Fruit fly (Drosophila melanogaster): ENCODE data around the gene Hsp26.

The Hsp26 gene

DNA sequence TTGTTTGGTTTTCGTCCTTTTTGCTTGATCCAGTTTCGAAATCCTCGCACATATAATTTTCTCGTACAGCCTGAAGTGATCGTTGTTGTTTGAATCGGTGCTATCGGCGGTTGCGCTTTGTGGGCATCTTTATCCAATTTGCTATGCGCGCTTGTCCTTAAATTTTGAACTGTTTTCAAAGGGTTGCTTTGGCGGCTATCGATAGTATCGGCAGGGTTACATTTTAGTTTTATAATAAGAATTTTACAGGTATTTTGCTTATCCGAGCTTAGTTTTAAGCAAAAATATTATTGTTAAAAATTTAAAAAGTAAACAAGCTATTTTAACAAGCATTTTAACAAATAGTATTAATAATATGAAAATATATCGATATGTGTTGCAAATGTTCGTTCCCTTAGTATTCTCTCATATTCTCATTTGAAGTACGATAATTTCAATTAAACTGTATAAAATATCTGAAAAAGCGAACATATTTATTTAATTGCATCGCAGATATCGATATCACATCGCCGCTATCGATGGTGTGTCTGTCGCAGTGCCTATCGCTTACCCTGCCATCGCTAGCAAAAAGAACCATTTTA lies 10.3 kb downstream of the Hsp26 start, which contains the start of the genes Klp67A and CG4452 (continued):
- no peak for TF ChIP-seq CG3065 (GFP tag; optimal IDR thresholded peaks at IDR 0.05)
- TF ChIP-seq fd3F (GFP tag; optimal IDR thresholded peaks at IDR 0.05), result peak; percentile 11
- no peak for TF ChIP-seq nau (GFP tag; optimal IDR thresholded peaks at IDR 0.05)
- TF ChIP-seq mirr (GFP tag; optimal IDR thresholded peaks at IDR 0.05), result no peak
- TF ChIP-seq CG5245 (GFP tag; optimal IDR thresholded peaks at IDR 0.05), result no peak
- TF ChIP-seq nerfin-2 (GFP tag; IDR thresholded peaks at IDR 0.05; ENCODE audit: partially characterized antibody), result peak; percentile 87
- TF ChIP-seq CG2202 (tag; optimal IDR thresholded peaks at IDR 0.05), result no peak
- no peak for TF ChIP-seq CG10959 (GFP tag; IDR thresholded peaks at IDR 0.05)
- TF ChIP-seq Dll (GFP tag; IDR thresholded peaks at IDR 0.05; ENCODE audit: partially characterized antibody), result peak; percentile 96
- no peak for TF ChIP-seq CG13624 (GFP tag; optimal IDR thresholded peaks at IDR 0.05)
- peak; percentile 59 for TF ChIP-seq Nf-YC (tag; optimal IDR thresholded peaks at IDR 0.05)
- peak; percentile 20 for TF ChIP-seq HmgZ (tag; optimal IDR thresholded peaks at IDR 0.05)
- peak; percentile 30; the same call in 1 of the 2 replicates for TF ChIP-seq CG4404 (GFP tag; IDR thresholded peaks at IDR 0.05)
- peak; percentile 98 for TF ChIP-seq BEAF-32 (GFP tag; optimal IDR thresholded peaks at IDR 0.05)
- peak; percentile 5 for TF ChIP-seq CG34376 (GFP tag; optimal IDR thresholded peaks at IDR 0.05)
- TF ChIP-seq CG8924 (tag; optimal IDR thresholded peaks at IDR 0.05), result peak; percentile 72
- TF ChIP-seq CG17361 (GFP tag; IDR thresholded peaks at IDR 0.05), result peak; percentile 78; the same call in 2 of the 3 replicates
- TF ChIP-seq CG31365 (tag; optimal IDR thresholded peaks at IDR 0.05), result no peak
- TF ChIP-seq ATbp (GFP tag; optimal IDR thresholded peaks at IDR 0.05), result no peak
- TF ChIP-seq CG10274 (GFP tag; optimal IDR thresholded peaks at IDR 0.05), result no peak
- TF ChIP-seq CG7745 (tag; optimal IDR thresholded peaks at IDR 0.05), result no peak
- TF ChIP-seq CG8089 (GFP tag; optimal IDR thresholded peaks at IDR 0.05), result no peak
- TF ChIP-seq CG11456 (GFP tag; IDR thresholded peaks at IDR 0.05), result 0 out of 3 replicates have a peak, but pooled peaks have one; percentile 4
- peak; percentile 16 for TF ChIP-seq CG11723 (GFP tag; optimal IDR thresholded peaks at IDR 0.05)
- no peak for TF ChIP-seq jumu (GFP tag; optimal IDR thresholded peaks at IDR 0.05)
- peak; percentile 16 for TF ChIP-seq Fer1 (GFP tag; optimal IDR thresholded peaks at IDR 0.05)
- TF ChIP-seq CG6272 (GFP tag; IDR thresholded peaks at IDR 0.05), result no peak
- TF ChIP-seq tll (GFP tag; optimal IDR thresholded peaks at IDR 0.05), result peak in 1 of 2 experiments; percentile 22
- peak; percentile 85 for TF ChIP-seq phol (tag; optimal IDR thresholded peaks at IDR 0.05)
- TF ChIP-seq CG1647 (GFP tag; optimal IDR thresholded peaks at IDR 0.05), result no peak
- no peak for TF ChIP-seq wek (GFP tag; optimal IDR thresholded peaks at IDR 0.05)
- TF ChIP-seq CG12071 (GFP tag; optimal IDR thresholded peaks at IDR 0.05), result no peak
- no peak for TF ChIP-seq CG10366 (GFP tag; IDR thresholded peaks at IDR 0.05)
- TF ChIP-seq Doc2 (GFP tag; IDR thresholded peaks at IDR 0.05), result no peak
- TF ChIP-seq CG4854 (GFP tag; optimal IDR thresholded peaks at IDR 0.05), result peak; percentile 17
- TF ChIP-seq CG6854 (GFP tag; optimal IDR thresholded peaks at IDR 0.05), result no peak
- TF ChIP-seq Dip2 (GFP tag; IDR thresholded peaks at IDR 0.05), result no peak
- TF ChIP-seq B-H2 (GFP tag; optimal IDR thresholded peaks at IDR 0.05), result peak; percentile 27
- TF ChIP-seq dati (GFP tag; IDR thresholded peaks at IDR 0.05), result no peak
- no peak for TF ChIP-seq CG4730 (GFP tag; IDR thresholded peaks at IDR 0.05)
- no peak for TF ChIP-seq Mad (GFP tag; optimal IDR thresholded peaks at IDR 0.05)
- TF ChIP-seq exex (tag; optimal IDR thresholded peaks at IDR 0.05), result no peak
- no peak for TF ChIP-seq Hmr (GFP tag; optimal IDR thresholded peaks at IDR 0.05)
- peak; percentile 4; the same call in 1 of the 2 replicates for TF ChIP-seq ssp (GFP tag; IDR thresholded peaks at IDR 0.05)
- TF ChIP-seq CG12659 (GFP tag; optimal IDR thresholded peaks at IDR 0.05), result peak; percentile 79
- TF ChIP-seq ham (GFP tag; IDR thresholded peaks at IDR 0.05), result no peak
- no peak for TF ChIP-seq MTF-1 (GFP tag; optimal IDR thresholded peaks at IDR 0.05; ENCODE audit: borderline replicate concordance)
- TF ChIP-seq Dp (GFP tag; optimal IDR thresholded peaks at IDR 0.05), result peak; percentile 72
- peak; percentile 91 for TF ChIP-seq sna (GFP tag; IDR thresholded peaks at IDR 0.05; ENCODE audit: partially characterized antibody)
